Worm (Caenorhabditis elegans): Measurements from ENCODE around the gene C27D6.12.

DNA sequence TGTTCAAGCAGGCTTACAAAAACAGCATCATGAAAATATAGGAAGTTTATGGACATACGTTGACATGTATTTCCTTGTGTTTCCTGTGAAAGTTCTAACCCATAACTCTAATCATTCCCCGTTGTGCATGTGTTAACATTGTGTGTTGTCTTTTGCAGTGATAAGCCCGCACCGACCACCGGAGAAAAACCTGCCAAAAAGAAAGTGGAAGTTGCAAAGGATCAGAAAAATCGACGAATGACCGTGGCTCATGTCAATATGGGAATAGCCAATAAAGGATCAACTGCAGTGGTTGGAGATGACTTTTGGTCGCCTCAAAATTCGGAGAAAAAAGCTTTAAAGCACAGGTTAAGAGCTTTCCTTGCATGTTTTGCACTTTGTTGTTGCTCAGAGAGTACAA is 27.5 kb upstream of the C27D6.12 start:
- TF ChIP-seq sptf-1 (tag; optimal IDR thresholded peaks at IDR 0.05) (no peak), nhr-76 (tag; optimal IDR thresholded peaks at IDR 0.05) (no peak), ztf-11 (tag; optimal IDR thresholded peaks at IDR 0.05) (no peak), unc-39 (tag; optimal IDR thresholded peaks at IDR 0.05) (no peak), bed-3 (GFP tag; optimal IDR thresholded peaks at IDR 0.05) (no peak), sem-2 (GFP tag; optimal IDR thresholded peaks at IDR 0.05) (no peak), blmp-1 (tag; optimal IDR thresholded peaks at IDR 0.05) (no peak), unc-62 (GFP tag; optimal IDR thresholded peaks at IDR 0.05) (no peak), snpc-4 (tag; optimal IDR thresholded peaks at IDR 0.05) (no peak)
